Fruit fly (Drosophila melanogaster) whole organism, adult: ENCODE data around the gene CG9452.

Experiments
- CG14711 ChIP-seq: fragments of 200-800 bp; sonication (Bioruptor generic); optimal IDR thresholded peaks from 2 replicates; lab custom pipeline; 2018; ENCODE audit warnings: missing biosample characterization, mild to moderate bottlenecking, missing genetic modification characterization, moderate library complexity
- CG1620 ChIP-seq: fragments of 200-800 bp; sonication (Bioruptor generic); optimal IDR thresholded peaks from 2 replicates; lab custom pipeline; 2016; ENCODE audit warnings: missing biosample characterization, missing genetic modification characterization
- CG33017 ChIP-seq: fragments of 200-800 bp; sonication (Bioruptor generic); optimal IDR thresholded peaks from 2 replicates; lab custom pipeline; 2018; ENCODE audit warnings: missing biosample characterization, mild to moderate bottlenecking, missing genetic modification characterization, moderate library complexity
- CG5204 ChIP-seq: fragments of 200-800 bp; sonication (Bioruptor generic); optimal IDR thresholded peaks from 2 replicates; lab custom pipeline; 2016; ENCODE audit warnings: missing biosample characterization, missing genetic modification characterization
- CG7101 ChIP-seq: fragments of 200-800 bp; sonication (Bioruptor generic); optimal IDR thresholded peaks from 2 replicates; lab custom pipeline; 2018; ENCODE audit warnings: missing biosample characterization, mild to moderate bottlenecking, missing genetic modification characterization, moderate library complexity
- Hr96 ChIP-seq: fragments of 200-800 bp; sonication (Bioruptor generic); optimal IDR thresholded peaks from 2 replicates; lab custom pipeline; 2016; ENCODE audit warnings: missing biosample characterization, missing genetic modification characterization
- Mnt ChIP-seq: fragments of 200-800 bp; sonication (Bioruptor generic); optimal IDR thresholded peaks from 2 replicates; lab custom pipeline; 2016; ENCODE audit warnings: missing biosample characterization, mild to moderate bottlenecking, missing genetic modification characterization
- kay ChIP-seq: fragments of 200-800 bp; sonication (Bioruptor generic); peaks from one replicate; lab custom pipeline; 2016; ENCODE audit warnings: missing biosample characterization, missing genetic modification characterization, borderline replicate concordance
- ovo ChIP-seq: fragments of 200-800 bp; sonication (Bioruptor generic); optimal IDR thresholded peaks from 2 replicates; lab custom pipeline; 2016; ENCODE audit warnings: missing biosample characterization, missing genetic modification characterization
- pad ChIP-seq: fragments of 200-800 bp; sonication (Bioruptor generic); optimal IDR thresholded peaks from 3 replicates; lab custom pipeline; 2017; ENCODE audit warnings: missing biosample characterization, missing genetic modification characterization, mild to moderate bottlenecking, moderate library complexity, missing genetic modification reagents

dm6 chr3L:19525736-19526135 is 22.1 kb upstream of the CG9452 start:
- TF ChIP-seq Hr96 (GFP tag; lab: Kevin White, UChicago) (no peak), CG14711 (no peak), CG5204 (GFP tag; lab: Kevin White, UChicago) (no peak), CG7101 (no peak), kay (no peak), CG33017 (tag; lab: Kevin White, UChicago) (no peak), CG1620 (no peak), ovo (GFP tag; lab: Kevin White, UChicago) (no peak), pad (GFP tag; lab: Kevin White, UChicago) (no peak), Mnt (GFP tag; lab: Kevin White, UChicago) (no peak)
